Fruit fly (Drosophila melanogaster) whole organism, pupa: ENCODE measurements around the gene CG13047.
A peak's percentile ranks its signal among the peaks of the same experiment; 100 is the strongest.

Source experiments
- CG10348 ChIP-seq: fragments of 200-800 bp; sonication (Bioruptor generic); IDR thresholded peaks from 2 replicates; pipeline ENCODE4 v1.3.6; 2022; ENCODE audit warnings: missing biosample characterization, missing genetic modification characterization
- CG12605 ChIP-seq: fragments of 200-800 bp; sonication (Bioruptor generic); IDR thresholded peaks from 2 replicates; pipeline ENCODE4 v1.3.6; 2022; ENCODE audit warnings: missing biosample characterization, missing genetic modification characterization
- CG13204 ChIP-seq: fragments of 200-800 bp; sonication (Bioruptor generic); optimal IDR thresholded peaks from 2 replicates; lab custom pipeline; 2018; ENCODE audit warnings: missing biosample characterization, mild to moderate bottlenecking, missing genetic modification characterization, moderate library complexity
- CG14655 ChIP-seq: fragments of 200-800 bp; sonication (Bioruptor generic); optimal IDR thresholded peaks from 3 replicates; lab custom pipeline; 2017; ENCODE audit warnings: mild to moderate bottlenecking, missing biosample characterization, missing genetic modification reagents, missing genetic modification characterization
- CG15710 ChIP-seq: fragments of 200-800 bp; sonication (Bioruptor generic); optimal IDR thresholded peaks from 2 replicates; lab custom pipeline; 2018; ENCODE audit warnings: missing biosample characterization, mild to moderate bottlenecking, missing genetic modification characterization, moderate library complexity
- CG17806 ChIP-seq: fragments of 200-800 bp; sonication (Bioruptor generic); optimal IDR thresholded peaks from 2 replicates; lab custom pipeline; 2018; ENCODE audit warnings: missing biosample characterization, mild to moderate bottlenecking, missing genetic modification characterization, moderate library complexity
- CG32121 ChIP-seq: fragments of 200-800 bp; sonication (Bioruptor generic); IDR thresholded peaks from 2 replicates; pipeline ENCODE4 v1.3.6; 2022; ENCODE audit warnings: missing biosample characterization, missing genetic modification characterization
- CG34367 ChIP-seq: fragments of 200-800 bp; sonication (Bioruptor generic); optimal IDR thresholded peaks from 2 replicates; lab custom pipeline; 2018; ENCODE audit warnings: missing biosample characterization, mild to moderate bottlenecking, missing genetic modification characterization
- CG4496 ChIP-seq: fragments of 200-800 bp; sonication (Bioruptor generic); IDR thresholded peaks from 3 replicates; pipeline ENCODE4 v1.3.6; 2022; ENCODE audit warnings: missing biosample characterization, missing genetic modification characterization
- CG8159 ChIP-seq: fragments of 200-800 bp; sonication (Bioruptor generic); optimal IDR thresholded peaks from 3 replicates; lab custom pipeline; 2018; ENCODE audit warnings: missing biosample characterization, mild to moderate bottlenecking, missing genetic modification characterization, moderate library complexity
- CG8301 ChIP-seq: fragments of 200-800 bp; sonication (Bioruptor generic); optimal IDR thresholded peaks from 2 replicates; lab custom pipeline; 2018; ENCODE audit warnings: missing biosample characterization, mild to moderate bottlenecking, missing genetic modification characterization
- CG9948 ChIP-seq: fragments of 200-800 bp; sonication (Bioruptor generic); optimal IDR thresholded peaks from 2 replicates; lab custom pipeline; 2018; ENCODE audit warnings: missing biosample characterization, mild to moderate bottlenecking, missing genetic modification characterization, moderate library complexity
- D1 ChIP-seq: fragments of 200-800 bp; sonication (Bioruptor generic); optimal IDR thresholded peaks from 2 replicates; lab custom pipeline; 2018; ENCODE audit warnings: missing biosample characterization, mild to moderate bottlenecking, missing genetic modification characterization, moderate library complexity
- EcR ChIP-seq: fragments of 200-800 bp; sonication (Bioruptor generic); optimal IDR thresholded peaks from 3 replicates; lab custom pipeline; 2019; ENCODE audit warnings: missing biosample characterization, missing genetic modification characterization, mild to moderate bottlenecking, moderate library complexity, missing genetic modification reagents
- Ets98B ChIP-seq: fragments of 200-800 bp; sonication (Bioruptor generic); IDR thresholded peaks from 2 replicates; pipeline ENCODE4 v1.3.6; 2022; ENCODE audit warnings: missing biosample characterization, missing genetic modification characterization
- Pif1A ChIP-seq: fragments of 200-800 bp; sonication (Bioruptor generic); optimal IDR thresholded peaks from 3 replicates; lab custom pipeline; 2016; ENCODE audit warnings: missing biosample characterization, missing genetic modification characterization
- Pif1B ChIP-seq: fragments of 200-800 bp; sonication (Bioruptor generic); optimal IDR thresholded peaks from 3 replicates; lab custom pipeline; 2016; ENCODE audit warnings: missing biosample characterization, missing genetic modification characterization
- Snoo ChIP-seq: fragments of 200-800 bp; sonication (Bioruptor generic); optimal IDR thresholded peaks from 3 replicates; lab custom pipeline; 2017; ENCODE audit warnings: missing biosample characterization, mild to moderate bottlenecking, missing genetic modification characterization, inconsistent platforms
- fd96Ca ChIP-seq: fragments of 200-800 bp; sonication (Bioruptor generic); IDR thresholded peaks from 3 replicates; pipeline ENCODE4 v1.3.6; 2022; ENCODE audit warnings: missing biosample characterization, missing genetic modification characterization
- gl ChIP-seq: fragments of 200-800 bp; sonication (Bioruptor generic); optimal IDR thresholded peaks from 2 replicates; lab custom pipeline; 2018; ENCODE audit warnings: missing biosample characterization, mild to moderate bottlenecking, missing genetic modification characterization
- rn ChIP-seq: fragments of 200-800 bp; sonication (Bioruptor generic); IDR thresholded peaks from 2 replicates; pipeline ENCODE4 v1.3.6; 2022; ENCODE audit warnings: missing biosample characterization, missing genetic modification characterization

The CG13047 gene

dm6 chr3L:16277135-16277534, 8.1 kb downstream of the CG13047 start, which contains the start of gene CG13065:
CG13065 (plus strand) TSS chr3L:16277435.
- TF ChIP-seq gl (tag; lab: Kevin White, UChicago) (no peak), CG34367 (tag; lab: Kevin White, UChicago) (no peak), CG8159 (tag; lab: Kevin White, UChicago) (no peak), rn (GFP tag; lab: Robert Waterston, UW) (no peak), CG14655 (no peak), CG8301 (tag; lab: Kevin White, UChicago) (no peak), CG9948 (tag; lab: Kevin White, UChicago) (no peak), D1 (tag; lab: Kevin White, UChicago) (no peak), fd96Ca (GFP tag; lab: Robert Waterston, UW) (no peak), Ets98B (no peak), CG32121 (GFP tag; lab: Robert Waterston, UW) (no peak), CG12605 (GFP tag; lab: Robert Waterston, UW) (no peak), CG4496 (no peak), EcR (no peak), CG15710 (tag; lab: Kevin White, UChicago) (no peak), CG10348 (GFP tag; lab: Robert Waterston, UW) (no peak), CG17806 (tag; lab: Kevin White, UChicago) (no peak)

dm6 chr3L:16275391-16276017, 9.7 kb downstream of the CG13047 start:
- TF ChIP-seq Pif1A (GFP tag; lab: Kevin White, UChicago) (no peak), CG4496 (no peak), CG9948 (tag; lab: Kevin White, UChicago) (peak; percentile 49), CG15710 (tag; lab: Kevin White, UChicago) (peak; percentile 41), rn (GFP tag; lab: Robert Waterston, UW) (no peak), D1 (tag; lab: Kevin White, UChicago) (no peak), CG8159 (tag; lab: Kevin White, UChicago) (peak; percentile 63), CG13204 (GFP tag; lab: Kevin White, UChicago) (no peak), CG34367 (tag; lab: Kevin White, UChicago) (peak; percentile 20), CG14655 (peak; percentile 41), CG12605 (GFP tag; lab: Robert Waterston, UW) (no peak), EcR (peak; percentile 75), gl (tag; lab: Kevin White, UChicago) (no peak), Snoo (tag; lab: Kevin White, UChicago) (no peak), Pif1B (GFP tag; lab: Kevin White, UChicago) (no peak), Ets98B (no peak), fd96Ca (GFP tag; lab: Robert Waterston, UW) (no peak), CG17806 (tag; lab: Kevin White, UChicago) (peak; percentile 39), CG32121 (GFP tag; lab: Robert Waterston, UW) (no peak), CG10348 (GFP tag; lab: Robert Waterston, UW) (no peak), CG8301 (tag; lab: Kevin White, UChicago) (no peak)

- TF ChIP-seq EcR, result peak; percentile 13
- TF ChIP-seq gl (tag; lab: Kevin White, UChicago), result no peak
Measured at dm6 chr3L:16272338-16272959, 12.7 kb downstream of the CG13047 start, which contains the start of gene CG13066. CG13066 (plus strand) TSS chr3L:16272909.

- no peak for TF ChIP-seq CG34367 (tag; lab: Kevin White, UChicago)
- no peak for TF ChIP-seq Snoo (tag; lab: Kevin White, UChicago)
- no peak for TF ChIP-seq fd96Ca (GFP tag; lab: Robert Waterston, UW)
- TF ChIP-seq CG15710 (tag; lab: Kevin White, UChicago), result no peak
- TF ChIP-seq Pif1B (GFP tag; lab: Kevin White, UChicago), result no peak
- no peak for TF ChIP-seq CG10348 (GFP tag; lab: Robert Waterston, UW)
- no peak for TF ChIP-seq CG9948 (tag; lab: Kevin White, UChicago)
- no peak for TF ChIP-seq CG12605 (GFP tag; lab: Robert Waterston, UW)
- TF ChIP-seq CG32121 (GFP tag; lab: Robert Waterston, UW), result no peak
- no peak for TF ChIP-seq CG14655
- TF ChIP-seq D1 (tag; lab: Kevin White, UChicago), result no peak
- no peak for TF ChIP-seq Ets98B
- no peak for TF ChIP-seq CG17806 (tag; lab: Kevin White, UChicago)
- no peak for TF ChIP-seq rn (GFP tag; lab: Robert Waterston, UW)
- TF ChIP-seq Pif1A (GFP tag; lab: Kevin White, UChicago), result no peak
- TF ChIP-seq CG4496, result no peak
- TF ChIP-seq EcR, result no peak
- no peak for TF ChIP-seq CG8159 (tag; lab: Kevin White, UChicago)
- TF ChIP-seq CG8301 (tag; lab: Kevin White, UChicago), result no peak
- TF ChIP-seq gl (tag; lab: Kevin White, UChicago), result no peak
Measured at dm6 chr3L:16270802-16271332, 14.3 kb downstream of the CG13047 start, which contains the start of the genes CG34248 and CG13067. CG34248 (minus strand) TSS chr3L:16270902. CG13067 (plus strand) TSS chr3L:16271282.

- TF ChIP-seq CG32121 (GFP tag; lab: Robert Waterston, UW) (no peak), Pif1B (GFP tag; lab: Kevin White, UChicago) (no peak), rn (GFP tag; lab: Robert Waterston, UW) (no peak), Ets98B (no peak), gl (tag; lab: Kevin White, UChicago) (no peak), EcR (no peak), D1 (tag; lab: Kevin White, UChicago) (no peak), CG15710 (tag; lab: Kevin White, UChicago) (no peak), CG8301 (tag; lab: Kevin White, UChicago) (no peak), CG34367 (tag; lab: Kevin White, UChicago) (no peak), CG13204 (GFP tag; lab: Kevin White, UChicago) (no peak), CG9948 (tag; lab: Kevin White, UChicago) (no peak), CG4496 (no peak), CG17806 (tag; lab: Kevin White, UChicago) (no peak), Pif1A (GFP tag; lab: Kevin White, UChicago) (no peak), CG8159 (tag; lab: Kevin White, UChicago) (no peak), fd96Ca (GFP tag; lab: Robert Waterston, UW) (no peak), CG14655 (no peak), CG12605 (GFP tag; lab: Robert Waterston, UW) (no peak), CG10348 (GFP tag; lab: Robert Waterston, UW) (no peak)
Measured at dm6 chr3L:16269092-16269491, 16.1 kb downstream of the CG13047 start, which contains the start of gene CG13068. CG13068 (plus strand) TSS chr3L:16269392.
